Worm (Caenorhabditis elegans) whole organism, L4 larva: ENCODE results near the gene klp-3.

ENCODE experiments used
- R02D3.7 ChIP-seq: fragments of 150-350 bp; sonication (generic microtip); optimal IDR thresholded peaks from 3 replicates; lab custom pipeline; 2014; ENCODE audit warnings: missing biosample characterization, missing genetic modification characterization
- T20F7.1 ChIP-seq: fragments of 200-800 bp; sonication (Bioruptor generic); optimal IDR thresholded peaks from 2 replicates; lab custom pipeline; 2018; ENCODE audit warnings: mild to moderate bottlenecking, missing genetic modification characterization, missing compliant biosample characterization
- ceh-82 ChIP-seq: sonication (generic microtip); optimal IDR thresholded peaks from 2 replicates; lab custom pipeline; 2017; ENCODE audit warnings: missing biosample characterization, missing genetic modification characterization
- duxl-1 ChIP-seq: sonication (generic microtip); optimal IDR thresholded peaks from 2 replicates; lab custom pipeline; 2016; ENCODE audit warnings: mild to moderate bottlenecking, missing genetic modification characterization, moderate library complexity, missing compliant biosample characterization; ENCODE audit not compliant: poor library complexity
- fkh-10 ChIP-seq: fragments of 150-350 bp; optimal IDR thresholded peaks from 2 replicates; lab custom pipeline; 2014; ENCODE audit warnings: missing biosample characterization, missing genetic modification reagents, missing genetic modification characterization
- lin-13 ChIP-seq: fragments of 150-350 bp; optimal IDR thresholded peaks from 2 replicates; lab custom pipeline; 2014; ENCODE audit warnings: missing biosample characterization, missing genetic modification reagents, missing genetic modification characterization
- mdt-29 ChIP-seq: fragments of 200-800 bp; sonication (Bioruptor generic); IDR thresholded peaks from 2 replicates; pipeline ENCODE4 v1.3.6; 2022; ENCODE audit warnings: missing genetic modification reagents, missing genetic modification characterization, missing compliant biosample characterization
- mxl-3 ChIP-seq: fragments of 200-800 bp; sonication (Bioruptor generic); optimal IDR thresholded peaks from 2 replicates; lab custom pipeline; 2018; ENCODE audit warnings: mild to moderate bottlenecking, missing genetic modification characterization, missing compliant biosample characterization
- nhr-11 ChIP-seq: fragments of 150-350 bp; optimal IDR thresholded peaks from 2 replicates; lab custom pipeline; 2014; ENCODE audit warnings: missing biosample characterization, missing genetic modification characterization
- nhr-25 ChIP-seq: sonication (generic microtip); optimal IDR thresholded peaks from 2 replicates; lab custom pipeline; 2017; ENCODE audit warnings: missing genetic modification characterization, mild to moderate bottlenecking, missing compliant biosample characterization, antibody characterized with exemption, moderate library complexity, borderline replicate concordance; ENCODE audit not compliant: insufficient read depth
- pqm-1 ChIP-seq: sonication (generic microtip); optimal IDR thresholded peaks from 2 replicates; lab custom pipeline; 2017; ENCODE audit warnings: missing biosample characterization, missing genetic modification characterization
- skn-1 ChIP-seq: fragments of 150-350 bp; optimal IDR thresholded peaks from 2 replicates; lab custom pipeline; 2014; ENCODE audit warnings: missing biosample characterization, missing genetic modification characterization
- snpc-4 ChIP-seq: fragments of 150-350 bp; optimal IDR thresholded peaks from 2 replicates; lab custom pipeline; 2014; ENCODE audit warnings: missing biosample characterization, missing genetic modification characterization
- unc-130 ChIP-seq: sonication (generic microtip); optimal IDR thresholded peaks from 2 replicates; lab custom pipeline; 2016; ENCODE audit warnings: missing genetic modification reagents, missing genetic modification characterization, missing compliant biosample characterization

ce11 chrII:7810869-7811543, 31.1 kb upstream of the klp-3 start, which contains the start of gene cki-1:
- TF ChIP-seq mdt-29 (no peak), nhr-25 (tag; lab: Kevin White, UChicago) (no peak), mxl-3 (no peak), skn-1 (tag; lab: Kevin White, UChicago) (no peak), pqm-1 (tag; lab: Kevin White, UChicago) (no peak), T20F7.1 (no peak), nhr-11 (no peak), snpc-4 (no peak), ceh-82 (tag; lab: Kevin White, UChicago) (no peak), lin-13 (GFP tag; lab: Kevin White, UChicago) (no peak), unc-130 (GFP tag; lab: Kevin White, UChicago) (no peak), duxl-1 (no peak), R02D3.7 (no peak), fkh-10 (no peak)
